Worm (Caenorhabditis elegans) whole organism, L3 larva: ENCODE results near the gene R12C12.7.
"Not testable (repeated sequence)": the region's sequence is repeated elsewhere in the genome, so short reads cannot be mapped to it uniquely, and the experiment has no call there.

Source experiments
- ceh-16 ChIP-seq: sonication (generic microtip); optimal IDR thresholded peaks from 2 replicates; lab custom pipeline; 2017; ENCODE audit warnings: missing biosample characterization, missing genetic modification characterization
- ceh-82 ChIP-seq: fragments of 150-350 bp; optimal IDR thresholded peaks from 2 replicates; lab custom pipeline; 2014; ENCODE audit warnings: missing biosample characterization, missing genetic modification characterization
- daf-12 ChIP-seq: fragments of 150-350 bp; optimal IDR thresholded peaks from 2 replicates; lab custom pipeline; 2014; ENCODE audit warnings: missing biosample characterization, missing genetic modification reagents, missing genetic modification characterization
- egl-27 ChIP-seq: sonication (generic microtip); optimal IDR thresholded peaks from 4 replicates; lab custom pipeline; 2017; ENCODE audit warnings: missing biosample characterization, missing genetic modification reagents, missing genetic modification characterization
- elt-2 ChIP-seq: sonication (generic microtip); optimal IDR thresholded peaks from 2 replicates; lab custom pipeline; 2016; ENCODE audit warnings: missing genetic modification reagents, mild to moderate bottlenecking, missing genetic modification characterization, missing compliant biosample characterization
- elt-3 ChIP-seq, 3 experiments: fragments of 150-350 bp in 1 of 3; sonication (generic microtip) in 2 of 3; optimal IDR thresholded peaks; 2 replicates in 2 of 3; 4 replicates in 1 of 3; lab custom pipeline; 2014 to 2017; ENCODE audit warnings: missing biosample characterization in 3 of 3, missing genetic modification characterization in 3 of 3
- fkh-2 ChIP-seq: fragments of 150-350 bp; optimal IDR thresholded peaks from 2 replicates; lab custom pipeline; 2014; ENCODE audit warnings: missing biosample characterization, missing genetic modification reagents, missing genetic modification characterization
- fos-1 ChIP-seq: fragments of 150-350 bp; optimal IDR thresholded peaks from 2 replicates; lab custom pipeline; 2014; ENCODE audit warnings: missing biosample characterization, missing genetic modification characterization
- lin-39 ChIP-seq: fragments of 150-350 bp; optimal IDR thresholded peaks from 2 replicates; lab custom pipeline; 2018; ENCODE audit warnings: missing biosample characterization, missing genetic modification reagents, missing genetic modification characterization
- mml-1 ChIP-seq: fragments of 150-350 bp; sonication (generic microtip); optimal IDR thresholded peaks from 3 replicates; lab custom pipeline; 2014; ENCODE audit warnings: missing biosample characterization, missing genetic modification characterization
- nhr-43 ChIP-seq: sonication (generic microtip); optimal IDR thresholded peaks from 2 replicates; lab custom pipeline; 2016; ENCODE audit warnings: mild to moderate bottlenecking, missing genetic modification characterization, missing compliant biosample characterization; ENCODE audit not compliant: poor library complexity, severe bottlenecking
- nhr-76 ChIP-seq: fragments of 150-350 bp; sonication (generic microtip); optimal IDR thresholded peaks from 5 replicates; lab custom pipeline; 2014; ENCODE audit warnings: missing biosample characterization, missing genetic modification characterization
- nhr-77 ChIP-seq: fragments of 150-350 bp; optimal IDR thresholded peaks from 2 replicates; lab custom pipeline; 2014; ENCODE audit warnings: missing biosample characterization, missing genetic modification characterization
- skn-1 ChIP-seq: fragments of 150-350 bp; optimal IDR thresholded peaks from 2 replicates; lab custom pipeline; 2014; ENCODE audit warnings: missing biosample characterization, missing genetic modification characterization
- snpc-4 ChIP-seq: fragments of 150-350 bp; optimal IDR thresholded peaks from 2 replicates; lab custom pipeline; 2014; ENCODE audit warnings: missing biosample characterization, missing genetic modification characterization

The R12C12.7 gene

DNA sequence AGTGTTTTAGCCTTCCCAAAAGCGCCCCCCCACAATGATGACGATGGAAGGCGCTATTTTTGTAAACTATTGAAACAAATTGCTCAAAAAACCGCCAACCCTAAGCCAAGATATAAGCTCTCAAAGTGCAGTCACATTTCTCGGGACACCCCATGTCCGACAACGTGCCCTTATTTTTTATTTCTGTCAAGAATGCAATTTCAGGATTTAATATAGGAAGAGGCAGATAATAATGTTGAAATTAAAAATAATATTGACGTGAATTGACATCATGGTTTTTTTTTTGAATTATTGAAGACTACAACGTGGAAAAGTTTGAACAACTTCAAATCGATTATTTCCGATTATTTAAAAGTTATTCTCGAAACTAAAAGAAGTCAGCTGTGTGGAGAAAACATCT lies 41.7 kb downstream of the R12C12.7 start, which contains the start of gene ZK84.2:
ZK84.2 (plus strand) TSS at position 301 of the 400 bp plus-strand sequence.
- TF ChIP-seq nhr-77 (tag; lab: Kevin White, UChicago); elt-3 (tag; optimal IDR thresholded peaks at IDR 0.05; lab: Kevin White, UChicago); nhr-43 (tag; lab: Kevin White, UChicago): not testable (repeated sequence)

- TF ChIP-seq elt-2 (no peak), egl-27 (tag; lab: Kevin White, UChicago) (no peak), skn-1 (tag; lab: Kevin White, UChicago) (no peak), nhr-76 (no peak), fos-1 (no peak), ceh-82 (no peak), fkh-2 (tag; lab: Kevin White, UChicago) (no peak), ceh-16 (no peak), mml-1 (tag; lab: Kevin White, UChicago) (no peak)
- TF ChIP-seq, all 47 proteins: peak for 0
Observed at ce11 chrII:6010544-6010943, 45.2 kb downstream of the R12C12.7 start, which contains the start of gene ins-20. ins-20 (plus strand) TSS chrII:6010844.

ce11 chrII:6008887-6009286 lies 46.9 kb downstream of the R12C12.7 start, which contains the start of gene ZK84.4:
ZK84.4 (minus strand) TSS chrII:6008987.
- TF ChIP-seq lin-39 (tag; lab: Kevin White, UChicago); daf-12; snpc-4 (tag; lab: Kevin White, UChicago): not testable (repeated sequence)
